Worm (Caenorhabditis elegans): Measurements from ENCODE around the gene fipr-7.

DNA sequence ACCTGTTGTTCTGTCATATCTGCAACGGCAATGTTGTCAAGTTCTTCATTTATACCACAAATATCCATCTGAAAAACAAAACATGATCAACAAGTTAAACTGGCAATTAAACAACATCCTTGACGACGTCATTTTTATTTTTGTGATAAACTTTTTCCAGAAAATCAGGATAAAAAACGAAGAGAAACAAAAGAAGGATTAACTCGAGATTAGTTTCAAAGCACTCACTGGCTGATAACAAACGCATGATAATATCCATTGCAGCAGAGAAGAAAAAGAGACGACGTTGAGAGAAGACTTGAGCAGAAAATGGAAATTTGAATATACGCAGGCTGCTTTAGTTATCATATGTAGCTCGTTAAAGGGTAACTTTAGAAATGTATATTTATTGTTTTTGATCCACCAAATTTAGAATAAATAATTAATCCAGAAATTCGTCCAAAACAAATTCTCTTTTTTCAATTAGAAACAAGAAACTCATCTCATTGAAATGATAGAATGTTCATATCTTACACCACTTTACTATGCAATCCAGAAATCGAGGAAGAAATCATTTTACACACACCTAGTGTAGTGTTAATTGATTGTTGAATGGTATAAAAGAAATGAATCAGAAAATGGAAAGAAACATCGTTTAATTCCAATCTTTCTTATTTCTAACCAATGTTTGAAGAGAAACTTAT lies 11.6 kb downstream of the fipr-7 start, which contains the start of the genes C12D8.21 and col-148:
- TF ChIP-seq ztf-26 (tag; optimal IDR thresholded peaks at IDR 0.05) (no peak), chd-7 (tag; optimal IDR thresholded peaks at IDR 0.05) (no peak), gei-17 (GFP tag; optimal IDR thresholded peaks at IDR 0.05) (no peak), him-1 (tag; optimal IDR thresholded peaks at IDR 0.05) (no peak), C06A6.2 (GFP tag; conservative IDR thresholded peaks at IDR 0.05) (no peak)

Data from whole organism, young adult.